Worm (Caenorhabditis elegans): ENCODE data around the gene ref-1.

- TF ChIP-seq blmp-1 (tag; optimal IDR thresholded peaks at IDR 0.05; ENCODE audit: insufficient read depth) (no peak), gmeb-1 (tag; optimal IDR thresholded peaks at IDR 0.05) (no peak), nhr-23 (tag; optimal IDR thresholded peaks at IDR 0.05) (no peak), unc-62 (GFP tag; optimal IDR thresholded peaks at IDR 0.05) (no peak), ZK546.5 (tag; optimal IDR thresholded peaks at IDR 0.05) (no peak), nhr-11 (tag; optimal IDR thresholded peaks at IDR 0.05) (no peak), dmd-4 (tag; optimal IDR thresholded peaks at IDR 0.05) (no peak), egl-27 (tag; optimal IDR thresholded peaks at IDR 0.05) (no peak), F13H6.1 (tag; optimal IDR thresholded peaks at IDR 0.05) (no peak), lin-39 (tag; optimal IDR thresholded peaks at IDR 0.05) (no peak), elt-1 (tag; optimal IDR thresholded peaks at IDR 0.05) (no peak), nhr-237 (tag; optimal IDR thresholded peaks at IDR 0.05) (no peak)
Measured at ce11 chrII:10170837-10171318, 47.4 kb upstream of the ref-1 start, which contains the start of gene gpd-4.

Measured in whole organism, L2 larva.